Fruit fly (Drosophila melanogaster): ENCODE results near the gene CG4362.
A peak's percentile ranks its signal among the peaks of the same experiment; 100 is the strongest.

Gene CG4362

dm6 chr3R:20261225-20261968, 45.9 kb downstream of the CG4362 start (continued):
- peak; percentile 78 for TF ChIP-seq H15 (GFP tag; IDR thresholded peaks at IDR 0.05)
- no peak for TF ChIP-seq D (optimal IDR thresholded peaks at IDR 0.05)
- peak; percentile 63 for TF ChIP-seq D (GFP tag; optimal IDR thresholded peaks at IDR 0.05)
- peak; percentile 79 for TF ChIP-seq D19B (GFP tag; optimal IDR thresholded peaks at IDR 0.05)
- TF ChIP-seq jigr1 (GFP tag; IDR thresholded peaks at IDR 0.05), result peak; percentile 73; the same call in 2 of the 3 replicates
- peak; percentile 95 for TF ChIP-seq row (GFP tag; IDR thresholded peaks at IDR 0.05)
- peak; percentile 92 for TF ChIP-seq mirr (GFP tag; optimal IDR thresholded peaks at IDR 0.05)
- peak; percentile 52 for TF ChIP-seq CG6654 (GFP tag; optimal IDR thresholded peaks at IDR 0.05)
- TF ChIP-seq toy (GFP tag; IDR thresholded peaks at IDR 0.05), result 0 out of 2 replicates have a peak, but pooled peaks have one; percentile 57
- peak; percentile 93 for TF ChIP-seq Fer1 (GFP tag; optimal IDR thresholded peaks at IDR 0.05)
- TF ChIP-seq nerfin-2 (GFP tag; IDR thresholded peaks at IDR 0.05; ENCODE audit: partially characterized antibody), result no peak
- peak; percentile 47; the same call in 1 of the 2 replicates for TF ChIP-seq Ravus (GFP tag; IDR thresholded peaks at IDR 0.05)
- TF ChIP-seq E2f1 (GFP tag; IDR thresholded peaks at IDR 0.05), result peak; percentile 84
- TF ChIP-seq chif (GFP tag; optimal IDR thresholded peaks at IDR 0.05), result peak; percentile 25 to 70
- TF ChIP-seq yki (optimal IDR thresholded peaks at IDR 0.05), result no peak
- peak; percentile 69 for TF ChIP-seq B-H1 (GFP tag; IDR thresholded peaks at IDR 0.05)
- peak; percentile 68 for TF ChIP-seq CG3407 (GFP tag; optimal IDR thresholded peaks at IDR 0.05)
- TF ChIP-seq CG8765 (GFP tag; IDR thresholded peaks at IDR 0.05), result peak; percentile 48; the same call in 1 of the 2 replicates
- TF ChIP-seq ken (GFP tag; IDR thresholded peaks at IDR 0.05), result peak; percentile 59; the same call in 1 of the 3 replicates
- TF ChIP-seq CG17612 (GFP tag; IDR thresholded peaks at IDR 0.05), result 0 out of 2 replicates have a peak, but pooled peaks have one; percentile 42
- TF ChIP-seq chinmo (GFP tag; IDR thresholded peaks at IDR 0.05; ENCODE audit: partially characterized antibody), result peak; percentile 88
- TF ChIP-seq btn (GFP tag; optimal IDR thresholded peaks at IDR 0.05), result peak; percentile 25
- peak; percentile 81 for TF ChIP-seq CG10366 (GFP tag; IDR thresholded peaks at IDR 0.05)
- no peak for TF ChIP-seq CG15073 (GFP tag; optimal IDR thresholded peaks at IDR 0.05)
- TF ChIP-seq vvl (GFP tag; IDR thresholded peaks at IDR 0.05), result peak; percentile 91
- TF ChIP-seq CG6272 (GFP tag; IDR thresholded peaks at IDR 0.05), result peak; percentile 57
- peak; percentile 73 for TF ChIP-seq Nf-YC (tag; optimal IDR thresholded peaks at IDR 0.05)
- peak; percentile 74 for TF ChIP-seq CG13624 (GFP tag; optimal IDR thresholded peaks at IDR 0.05)
- TF ChIP-seq ato (GFP tag; IDR thresholded peaks at IDR 0.05; ENCODE audit: partially characterized antibody), result no peak
- TF ChIP-seq Ets65A (GFP tag), result peak; percentile 93
- peak; percentile 69; the same call in 1 of the 3 replicates for TF ChIP-seq gce (GFP tag; IDR thresholded peaks at IDR 0.05)
- TF ChIP-seq her (GFP tag; optimal IDR thresholded peaks at IDR 0.05), result peak; percentile 68
- peak; percentile 89 for TF ChIP-seq tap (tag; optimal IDR thresholded peaks at IDR 0.05)
- TF ChIP-seq sisA (GFP tag; IDR thresholded peaks at IDR 0.05), result peak; percentile 80
- peak; percentile 86 for TF ChIP-seq fd3F (GFP tag; optimal IDR thresholded peaks at IDR 0.05)
- TF ChIP-seq CrebB (tag; optimal IDR thresholded peaks at IDR 0.05), result peak; percentile 84
- peak; percentile 9 for TF ChIP-seq CG2116 (GFP tag; optimal IDR thresholded peaks at IDR 0.05)
- peak; percentile 90 for TF ChIP-seq nom (GFP tag; optimal IDR thresholded peaks at IDR 0.05)
- TF ChIP-seq CG6765 (GFP tag; optimal IDR thresholded peaks at IDR 0.05), result peak; percentile 84
- peak; percentile 59 for TF ChIP-seq jumu (GFP tag; optimal IDR thresholded peaks at IDR 0.05)
- peak; percentile 88 for TF ChIP-seq Taf1 (GFP tag; IDR thresholded peaks at IDR 0.05)
- no peak for TF ChIP-seq knrl (GFP tag; IDR thresholded peaks at IDR 0.05; ENCODE audit: partially characterized antibody)
- TF ChIP-seq peb (GFP tag; IDR thresholded peaks at IDR 0.05), result no peak
- peak; percentile 79 for TF ChIP-seq CG30403 (GFP tag; optimal IDR thresholded peaks at IDR 0.05)
- TF ChIP-seq klu (GFP tag; IDR thresholded peaks at IDR 0.05), result peak; percentile 71; the same call in 1 of the 2 replicates
- TF ChIP-seq CG14441 (GFP tag; IDR thresholded peaks at IDR 0.05), result peak; percentile 86
- peak; percentile 82 for TF ChIP-seq CG34422 (GFP tag; IDR thresholded peaks at IDR 0.05)
- TF ChIP-seq CG9215 (GFP tag; IDR thresholded peaks at IDR 0.05), result peak; percentile 78
- TF ChIP-seq chn (GFP tag; optimal IDR thresholded peaks at IDR 0.05), result no peak
- peak; percentile 83 for TF ChIP-seq Blimp-1 (GFP tag; optimal IDR thresholded peaks at IDR 0.05)
